Worm (Caenorhabditis elegans): ENCODE measurements around the gene M03E7.2.

Gene M03E7.2

ce11 chrV:5592323-5592722, 25.1 kb upstream of the M03E7.2 start, which contains the start of gene vps-37 (continued):
- TF ChIP-seq nhr-12 (tag; optimal IDR thresholded peaks at IDR 0.05) = no peak
- TF ChIP-seq mab-5 (tag; optimal IDR thresholded peaks at IDR 0.05) = peak; percentile 70
- TF ChIP-seq nhr-77 (tag; optimal IDR thresholded peaks at IDR 0.05) = peak; percentile 45
- TF ChIP-seq aly-2 (tag; optimal IDR thresholded peaks at IDR 0.05) = no peak
- no peak for TF ChIP-seq R02D3.7 (tag; optimal IDR thresholded peaks at IDR 0.05)

DNA sequence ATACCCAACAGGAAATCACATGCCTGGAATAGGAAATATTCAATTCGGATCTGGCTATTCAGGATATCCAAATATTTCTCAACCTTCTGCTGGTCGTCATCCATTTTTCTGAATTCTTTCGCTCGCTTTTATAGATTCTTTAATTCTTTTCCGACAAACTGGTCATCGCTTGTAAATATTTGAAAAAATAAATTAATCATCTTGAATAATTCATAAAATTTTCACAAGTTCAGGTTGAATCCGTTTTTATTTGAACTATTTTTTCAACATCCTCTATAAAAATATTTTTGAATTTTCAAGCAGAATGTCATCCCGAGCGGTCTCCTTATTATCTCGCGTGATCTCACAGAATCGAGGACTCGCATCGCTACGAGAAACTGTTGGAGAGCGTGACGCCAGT, 24.0 kb upstream of the M03E7.2 start, which contains the start of gene mrpl-48:
Gene mrpl-48 (plus strand): TSS at position 301 of the 400 bp plus-strand sequence.
- no peak for TF ChIP-seq nhr-21 (tag; optimal IDR thresholded peaks at IDR 0.05)
- no peak for TF ChIP-seq elt-1 (tag; optimal IDR thresholded peaks at IDR 0.05)
- no peak for TF ChIP-seq unc-55 (GFP tag; optimal IDR thresholded peaks at IDR 0.05)
- TF ChIP-seq sma-9 (GFP tag; optimal IDR thresholded peaks at IDR 0.05) = no peak
- TF ChIP-seq sma-9 (tag; optimal IDR thresholded peaks at IDR 0.05) = no peak
- TF ChIP-seq peb-1 (tag; optimal IDR thresholded peaks at IDR 0.05) = no peak
- TF ChIP-seq dmd-4 (tag; optimal IDR thresholded peaks at IDR 0.05) = no peak
- TF ChIP-seq alr-1 (tag; optimal IDR thresholded peaks at IDR 0.05) = no peak
- TF ChIP-seq sma-3 (GFP tag; optimal IDR thresholded peaks at IDR 0.05) = no peak
- no peak for TF ChIP-seq Y55F3AM.14 (GFP tag; optimal IDR thresholded peaks at IDR 0.05)
- TF ChIP-seq crh-2 (tag; optimal IDR thresholded peaks at IDR 0.05) = no peak
- TF ChIP-seq ztf-11 (tag; optimal IDR thresholded peaks at IDR 0.05) = no peak
- no peak for TF ChIP-seq nhr-77 (tag; optimal IDR thresholded peaks at IDR 0.05)
- TF ChIP-seq lsy-2 (tag; optimal IDR thresholded peaks at IDR 0.05) = no peak
- TF ChIP-seq lin-13 (GFP tag; optimal IDR thresholded peaks at IDR 0.05) = no peak
- TF ChIP-seq lin-39 (tag; optimal IDR thresholded peaks at IDR 0.05) = no peak
- no peak for TF ChIP-seq ZK546.5 (tag; optimal IDR thresholded peaks at IDR 0.05)
- no peak for TF ChIP-seq snpc-4 (tag; optimal IDR thresholded peaks at IDR 0.05)

ce11 chrV:5594315-5594714, 23.1 kb upstream of the M03E7.2 start, which contains the start of gene crn-2:
Gene crn-2, plus strand, starts transcription at chrV:5594615.
- TF ChIP-seq sma-3 (GFP tag; optimal IDR thresholded peaks at IDR 0.05) (no peak), nhr-77 (tag; optimal IDR thresholded peaks at IDR 0.05) (no peak), unc-55 (GFP tag; optimal IDR thresholded peaks at IDR 0.05) (no peak), C34F6.9 (tag; optimal IDR thresholded peaks at IDR 0.05) (no peak), Y55F3AM.14 (GFP tag; optimal IDR thresholded peaks at IDR 0.05) (no peak), elt-1 (tag; optimal IDR thresholded peaks at IDR 0.05) (no peak), nhr-237 (tag; optimal IDR thresholded peaks at IDR 0.05) (no peak)

DNA sequence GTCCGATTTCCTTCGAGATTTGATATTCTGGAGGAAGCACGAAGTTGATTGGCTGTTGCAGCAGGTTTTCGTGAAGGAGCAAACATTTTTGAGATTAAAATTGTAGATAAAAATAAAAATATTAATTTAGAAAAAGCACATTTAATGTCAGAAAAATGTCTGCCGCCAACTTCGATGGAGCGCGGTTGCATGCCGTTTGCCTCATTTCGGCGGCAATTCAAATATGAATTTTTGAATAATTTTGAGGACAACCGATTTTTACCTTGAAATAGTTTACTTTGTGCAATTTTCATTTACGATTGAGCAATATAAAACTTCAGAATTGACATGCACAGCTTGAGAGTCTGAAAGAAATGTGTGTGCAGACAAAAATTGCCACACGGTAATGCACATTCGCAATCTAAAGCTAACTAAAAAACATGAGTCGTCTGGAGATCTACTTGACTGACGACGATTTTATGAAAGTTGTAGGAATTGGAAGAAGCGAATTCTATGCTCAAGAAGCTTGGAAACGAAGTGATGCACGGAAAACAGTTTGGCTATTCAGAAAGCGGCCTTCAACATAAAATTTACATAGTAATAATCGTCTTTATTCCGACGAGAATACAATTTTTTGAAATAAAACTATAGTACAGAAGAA, 20.9 kb upstream of the M03E7.2 start, which contains the start of gene zhit-1:
Gene zhit-1 (minus strand): TSS at position 161 of the 640 bp plus-strand sequence.
- TF ChIP-seq sma-3 (GFP tag; optimal IDR thresholded peaks at IDR 0.05) (no peak), snpc-4 (tag; optimal IDR thresholded peaks at IDR 0.05) (peak; percentile 61), nhr-10 (tag; optimal IDR thresholded peaks at IDR 0.05) (no peak), egl-27 (tag; optimal IDR thresholded peaks at IDR 0.05) (no peak), nhr-129 (tag; optimal IDR thresholded peaks at IDR 0.05) (peak; percentile 1), nhr-21 (tag; optimal IDR thresholded peaks at IDR 0.05) (no peak), R02D3.7 (tag; optimal IDR thresholded peaks at IDR 0.05) (no peak), nhr-6 (tag; optimal IDR thresholded peaks at IDR 0.05) (no peak), lin-13 (GFP tag; optimal IDR thresholded peaks at IDR 0.05) (peak; percentile 11), unc-55 (GFP tag; optimal IDR thresholded peaks at IDR 0.05) (peak; percentile 56), gmeb-1 (tag; optimal IDR thresholded peaks at IDR 0.05) (peak; percentile 93), elt-3 (tag; optimal IDR thresholded peaks at IDR 0.05) (no peak), nhr-12 (tag; optimal IDR thresholded peaks at IDR 0.05) (no peak), sem-4 (tag; optimal IDR thresholded peaks at IDR 0.05) (no peak), lin-39 (tag; optimal IDR thresholded peaks at IDR 0.05) (no peak), C34F6.9 (tag; optimal IDR thresholded peaks at IDR 0.05) (peak; percentile 36), lsy-2 (tag; optimal IDR thresholded peaks at IDR 0.05) (peak in 1 of 2 experiments; percentile 58), ztf-11 (tag; optimal IDR thresholded peaks at IDR 0.05) (no peak)

ce11 chrV:5601263-5601662, 16.1 kb upstream of the M03E7.2 start, which contains the start of gene CD4.8:
Gene CD4.8, minus strand, starts transcription at chrV:5601363.
- TF ChIP-seq zag-1 (tag; optimal IDR thresholded peaks at IDR 0.05) (no peak), mdl-1 (tag; optimal IDR thresholded peaks at IDR 0.05) (no peak), elt-3 (tag; optimal IDR thresholded peaks at IDR 0.05) (no peak), mab-5 (tag; optimal IDR thresholded peaks at IDR 0.05) (no peak), C34F6.9 (tag; optimal IDR thresholded peaks at IDR 0.05) (no peak), egl-27 (tag; optimal IDR thresholded peaks at IDR 0.05) (no peak), unc-55 (GFP tag; optimal IDR thresholded peaks at IDR 0.05) (no peak), blmp-1 (tag; optimal IDR thresholded peaks at IDR 0.05; ENCODE audit: insufficient read depth) (no peak), ceh-16 (tag; optimal IDR thresholded peaks at IDR 0.05) (no peak), gmeb-1 (tag; optimal IDR thresholded peaks at IDR 0.05) (no peak), nhr-12 (tag; optimal IDR thresholded peaks at IDR 0.05) (no peak), lin-13 (GFP tag; optimal IDR thresholded peaks at IDR 0.05) (no peak), nhr-129 (tag; optimal IDR thresholded peaks at IDR 0.05) (no peak)

Measured in whole organism, L2 larva.